Worm (Caenorhabditis elegans) whole organism, L3 larva: ENCODE data around the gene C06E8.5.

ENCODE experiments used
- R02D3.7 ChIP-seq: fragments of 150-350 bp; optimal IDR thresholded peaks from 2 replicates; lab custom pipeline; 2014; ENCODE audit warnings: missing biosample characterization, missing genetic modification characterization
- ZK546.5 ChIP-seq: sonication (generic microtip); optimal IDR thresholded peaks from 2 replicates; lab custom pipeline; 2017; ENCODE audit warnings: missing biosample characterization, missing genetic modification characterization
- ceh-16 ChIP-seq: sonication (generic microtip); optimal IDR thresholded peaks from 2 replicates; lab custom pipeline; 2017; ENCODE audit warnings: missing biosample characterization, missing genetic modification characterization
- ceh-82 ChIP-seq: fragments of 150-350 bp; optimal IDR thresholded peaks from 2 replicates; lab custom pipeline; 2014; ENCODE audit warnings: missing biosample characterization, missing genetic modification characterization
- ceh-9 ChIP-seq: sonication (generic microtip); optimal IDR thresholded peaks from 2 replicates; lab custom pipeline; 2018; ENCODE audit warnings: missing biosample characterization, missing genetic modification characterization
- daf-12 ChIP-seq: fragments of 150-350 bp; optimal IDR thresholded peaks from 2 replicates; lab custom pipeline; 2014; ENCODE audit warnings: missing biosample characterization, missing genetic modification reagents, missing genetic modification characterization
- egl-27 ChIP-seq: sonication (generic microtip); optimal IDR thresholded peaks from 4 replicates; lab custom pipeline; 2017; ENCODE audit warnings: missing biosample characterization, missing genetic modification reagents, missing genetic modification characterization
- egl-5 ChIP-seq: fragments of 150-350 bp; optimal IDR thresholded peaks from 2 replicates; lab custom pipeline; 2017; ENCODE audit warnings: missing biosample characterization, missing genetic modification reagents, missing genetic modification characterization, inconsistent platforms
- elt-1 ChIP-seq: fragments of 150-350 bp; optimal IDR thresholded peaks from 2 replicates; lab custom pipeline; 2014; ENCODE audit warnings: missing biosample characterization, missing genetic modification characterization
- elt-2 ChIP-seq: sonication (generic microtip); optimal IDR thresholded peaks from 2 replicates; lab custom pipeline; 2016; ENCODE audit warnings: missing genetic modification reagents, mild to moderate bottlenecking, missing genetic modification characterization, missing compliant biosample characterization
- elt-3 ChIP-seq, 3 experiments: fragments of 150-350 bp in 1 of 3; sonication (generic microtip) in 2 of 3; optimal IDR thresholded peaks; 2 replicates in 2 of 3; 4 replicates in 1 of 3; lab custom pipeline; 2014 to 2017; ENCODE audit warnings: missing biosample characterization in 3 of 3, missing genetic modification characterization in 3 of 3
- fkh-10 ChIP-seq: sonication (generic microtip); optimal IDR thresholded peaks from 2 replicates; lab custom pipeline; 2017; ENCODE audit warnings: missing biosample characterization, missing genetic modification reagents, missing genetic modification characterization
- fkh-2 ChIP-seq: fragments of 150-350 bp; optimal IDR thresholded peaks from 2 replicates; lab custom pipeline; 2014; ENCODE audit warnings: missing biosample characterization, missing genetic modification reagents, missing genetic modification characterization
- hmg-11 ChIP-seq: sonication (generic microtip); optimal IDR thresholded peaks from 2 replicates; lab custom pipeline; 2016; ENCODE audit warnings: missing genetic modification characterization, missing compliant biosample characterization
- jun-1 ChIP-seq: fragments of 150-350 bp; optimal IDR thresholded peaks from 2 replicates; lab custom pipeline; 2014; ENCODE audit warnings: missing biosample characterization, missing genetic modification reagents, missing genetic modification characterization
- lin-15B ChIP-seq: fragments of 150-350 bp; optimal IDR thresholded peaks from 2 replicates; lab custom pipeline; 2014; ENCODE audit warnings: missing biosample characterization, missing genetic modification characterization
- mdl-1 ChIP-seq: fragments of 150-350 bp; optimal IDR thresholded peaks from 2 replicates; lab custom pipeline; 2014; ENCODE audit warnings: missing biosample characterization, missing genetic modification characterization
- mml-1 ChIP-seq: fragments of 150-350 bp; sonication (generic microtip); optimal IDR thresholded peaks from 3 replicates; lab custom pipeline; 2014; ENCODE audit warnings: missing biosample characterization, missing genetic modification characterization
- nfya-1 ChIP-seq: sonication (generic microtip); optimal IDR thresholded peaks from 2 replicates; lab custom pipeline; 2017; ENCODE audit warnings: missing genetic modification characterization, mild to moderate bottlenecking, missing compliant biosample characterization, antibody characterized with exemption, moderate library complexity; ENCODE audit not compliant: insufficient read depth
- nhr-11 ChIP-seq: fragments of 150-350 bp; optimal IDR thresholded peaks from 2 replicates; lab custom pipeline; 2014; ENCODE audit warnings: missing biosample characterization, missing genetic modification characterization
- nhr-12 ChIP-seq: fragments of 150-350 bp; optimal IDR thresholded peaks from 2 replicates; lab custom pipeline; 2014; ENCODE audit warnings: missing biosample characterization, missing genetic modification characterization
- nhr-23 ChIP-seq: fragments of 150-350 bp; optimal IDR thresholded peaks from 2 replicates; lab custom pipeline; 2014; ENCODE audit warnings: missing biosample characterization, missing genetic modification reagents, missing genetic modification characterization
- nhr-237 ChIP-seq: fragments of 150-350 bp; optimal IDR thresholded peaks from 2 replicates; lab custom pipeline; 2014; ENCODE audit warnings: missing biosample characterization, missing genetic modification characterization
- nhr-25 ChIP-seq: sonication (generic microtip); optimal IDR thresholded peaks from 2 replicates; lab custom pipeline; 2017; ENCODE audit warnings: missing biosample characterization, missing genetic modification characterization
- nhr-28 ChIP-seq: fragments of 150-350 bp; optimal IDR thresholded peaks from 2 replicates; lab custom pipeline; 2014; ENCODE audit warnings: missing biosample characterization, missing genetic modification characterization
- nhr-43 ChIP-seq: sonication (generic microtip); optimal IDR thresholded peaks from 2 replicates; lab custom pipeline; 2016; ENCODE audit warnings: mild to moderate bottlenecking, missing genetic modification characterization, missing compliant biosample characterization; ENCODE audit not compliant: poor library complexity, severe bottlenecking
- nhr-76 ChIP-seq: fragments of 150-350 bp; sonication (generic microtip); optimal IDR thresholded peaks from 5 replicates; lab custom pipeline; 2014; ENCODE audit warnings: missing biosample characterization, missing genetic modification characterization
- nhr-77 ChIP-seq: fragments of 150-350 bp; optimal IDR thresholded peaks from 2 replicates; lab custom pipeline; 2014; ENCODE audit warnings: missing biosample characterization, missing genetic modification characterization
- pha-4 ChIP-seq: fragments of 150-350 bp; optimal IDR thresholded peaks from 2 replicates; lab custom pipeline; 2014; ENCODE audit warnings: missing biosample characterization, missing genetic modification reagents, missing genetic modification characterization
- skn-1 ChIP-seq: fragments of 150-350 bp; optimal IDR thresholded peaks from 2 replicates; lab custom pipeline; 2014; ENCODE audit warnings: missing biosample characterization, missing genetic modification characterization
- snpc-4 ChIP-seq: fragments of 150-350 bp; optimal IDR thresholded peaks from 2 replicates; lab custom pipeline; 2014; ENCODE audit warnings: missing biosample characterization, missing genetic modification characterization
- unc-39 ChIP-seq: sonication (generic microtip); optimal IDR thresholded peaks from 4 replicates; lab custom pipeline; 2017; ENCODE audit warnings: missing biosample characterization, missing genetic modification characterization
- unc-62 ChIP-seq: fragments of 150-350 bp; sonication (generic microtip); optimal IDR thresholded peaks from 4 replicates; lab custom pipeline; 2014; ENCODE audit warnings: missing biosample characterization, missing genetic modification reagents, missing genetic modification characterization
- ztf-11 ChIP-seq: fragments of 150-350 bp; optimal IDR thresholded peaks from 2 replicates; lab custom pipeline; 2014; ENCODE audit warnings: missing biosample characterization, missing genetic modification characterization

The C06E8.5 gene

ce11 chrIII:7005350-7005749, at the start of gene C06E8.5:
TSS of gene C06E8.5 (minus strand) at chrIII:7005450.
- peak; percentile 16 for TF ChIP-seq nhr-25 (tag; lab: Kevin White, UChicago)
- TF ChIP-seq nhr-23 (tag; lab: Kevin White, UChicago): no peak
- no peak for TF ChIP-seq pha-4 (tag; lab: Kevin White, UChicago)
- no peak for TF ChIP-seq elt-2 (tag; lab: Kevin White, UChicago)
- TF ChIP-seq unc-62 (GFP tag; lab: Kevin White, UChicago): no peak
- no peak for TF ChIP-seq daf-12 (tag; lab: Kevin White, UChicago)

ce11 chrIII:7045643-7046042, 40.4 kb upstream of the C06E8.5 start, which contains the start of gene R01H2.7:
TSS of gene R01H2.7 (minus strand) at chrIII:7045743.
- no peak for TF ChIP-seq R02D3.7
- no peak for TF ChIP-seq elt-3 (tag; optimal IDR thresholded peaks at IDR 0.05; lab: Kevin White, UChicago)
- no peak for TF ChIP-seq fkh-10
- TF ChIP-seq nhr-237 (tag; lab: Kevin White, UChicago): no peak
- no peak for TF ChIP-seq egl-5 (tag; lab: Kevin White, UChicago)
- TF ChIP-seq jun-1 (tag; lab: Kevin White, UChicago): no peak
- TF ChIP-seq elt-1: no peak
- TF ChIP-seq nhr-11 (tag; lab: Kevin White, UChicago): no peak
- TF ChIP-seq nhr-77: no peak
- no peak for TF ChIP-seq ceh-82 (tag; lab: Kevin White, UChicago)
- no peak for TF ChIP-seq snpc-4 (tag; lab: Kevin White, UChicago)
- no peak for TF ChIP-seq nhr-43 (tag; lab: Kevin White, UChicago)
- no peak for TF ChIP-seq fkh-2 (tag; lab: Kevin White, UChicago)
- no peak for TF ChIP-seq skn-1
- TF ChIP-seq nhr-12: no peak
- no peak for TF ChIP-seq mdl-1 (tag; lab: Kevin White, UChicago)
- TF ChIP-seq nhr-23 (tag; lab: Kevin White, UChicago): no peak
- TF ChIP-seq unc-39 (tag; lab: Kevin White, UChicago): no peak
- TF ChIP-seq unc-62 (GFP tag; lab: Kevin White, UChicago): no peak
- no peak for TF ChIP-seq egl-27 (tag; lab: Kevin White, UChicago)
- TF ChIP-seq, all 47 proteins: peak for 0

DNA sequence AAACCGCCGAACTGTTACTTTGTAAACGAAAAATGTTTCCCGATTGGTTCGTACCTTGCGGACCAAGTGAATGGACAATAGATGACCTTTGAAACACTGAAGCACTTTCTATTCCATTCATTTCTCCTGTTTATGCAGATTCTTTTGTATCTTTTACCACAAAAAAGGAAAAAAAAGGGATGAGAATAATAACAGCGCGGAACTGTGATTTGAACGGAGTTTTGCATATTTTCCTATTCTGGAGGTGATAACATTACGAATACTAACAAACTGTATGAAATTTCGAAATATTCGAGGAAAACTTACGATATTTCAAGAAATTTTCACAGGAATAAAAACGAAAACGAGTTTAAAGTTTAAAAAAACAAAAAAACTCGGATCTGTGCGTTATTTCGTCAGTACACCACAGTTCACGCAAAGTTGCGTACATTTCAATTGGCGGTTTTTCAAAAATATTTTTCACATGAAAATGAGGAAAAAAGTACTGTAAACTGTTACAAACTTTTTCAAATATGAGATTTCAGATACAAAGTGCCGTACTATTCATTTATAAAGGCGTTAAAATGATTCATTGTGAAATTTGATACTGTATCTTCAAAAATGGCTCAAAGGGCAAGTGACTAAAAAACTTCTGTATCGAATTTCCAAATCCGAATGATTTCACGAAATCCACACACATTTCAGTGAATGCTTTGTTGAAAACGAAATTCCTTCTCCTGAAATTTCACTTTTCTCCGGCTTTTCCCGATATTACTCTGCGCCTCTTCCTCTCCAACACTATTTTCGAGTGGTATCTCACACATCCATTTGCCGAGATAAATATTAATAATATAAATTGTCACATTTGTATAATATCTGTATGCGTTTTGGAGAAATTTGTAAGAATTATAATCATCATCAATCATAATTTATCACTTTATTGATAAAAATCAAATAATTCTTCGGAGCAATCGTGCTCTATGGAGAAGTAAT, 29.3 kb upstream of the C06E8.5 start:
- TF ChIP-seq ceh-16: no peak
- no peak for TF ChIP-seq ceh-9 (tag; lab: Kevin White, UChicago)
- TF ChIP-seq elt-2 (tag; lab: Kevin White, UChicago): no peak
- TF ChIP-seq mdl-1 (tag; lab: Kevin White, UChicago): no peak
- no peak for TF ChIP-seq fkh-2 (tag; lab: Kevin White, UChicago)

- TF ChIP-seq fkh-10: no peak
- TF ChIP-seq nhr-76 (tag; lab: Kevin White, UChicago): no peak
- TF ChIP-seq nhr-77: no peak
- no peak for TF ChIP-seq nhr-23 (tag; lab: Kevin White, UChicago)
- no peak for TF ChIP-seq ZK546.5 (tag; lab: Kevin White, UChicago)
- peak; percentile 19 for TF ChIP-seq pha-4 (tag; lab: Kevin White, UChicago)
- TF ChIP-seq daf-12 (tag; lab: Kevin White, UChicago): no peak
- peak; percentile 46 for TF ChIP-seq nhr-25 (tag; lab: Kevin White, UChicago)
- TF ChIP-seq ztf-11 (tag; lab: Kevin White, UChicago): no peak
- TF ChIP-seq mml-1: no peak
- TF ChIP-seq lin-15B (tag; lab: Kevin White, UChicago): no peak
Measured at ce11 chrIII:7032070-7032469, 26.8 kb upstream of the C06E8.5 start.

ce11 chrIII:7030044-7030804, 25.0 kb upstream of the C06E8.5 start:
- TF ChIP-seq nfya-1 (tag; lab: Kevin White, UChicago) (peak; percentile 53), nhr-28 (no peak), ZK546.5 (tag; lab: Kevin White, UChicago) (no peak), nhr-43 (tag; lab: Kevin White, UChicago) (peak; percentile 32), pha-4 (tag; lab: Kevin White, UChicago) (peak; percentile 42), elt-2 (tag; lab: Kevin White, UChicago) (peak; percentile 17), hmg-11 (tag; lab: Kevin White, UChicago) (peak; percentile 50), snpc-4 (tag; lab: Kevin White, UChicago) (peak; percentile 94), lin-15B (tag; lab: Kevin White, UChicago) (peak; percentile 9), egl-27 (tag; lab: Kevin White, UChicago) (peak; percentile 34)
